2 fruit fly cellular contexts compared by ENCODE assay signal in genomic region chrX:4807826-4808225, dm6.
A peak's percentile ranks its signal among the peaks of the same experiment; 100 is the strongest.
TF ChIP-seq lines count a peak whose summit lies in the region.

No protein-coding gene starts in this region.

- no peak for TF ChIP-seq CTCF in whole organism, embryonic (GFP tag; optimal IDR thresholded peaks at IDR 0.05; lab: Kevin White, UChicago)

TF ChIP-seq in whole organism, embryonic, 481 proteins besides CTCF, POLR2A, EP300 and RAD21:
- 0 out of 2 replicates have a peak, but pooled peaks have one; percentile 21 for TF ChIP-seq CG4404 (GFP tag; IDR thresholded peaks at IDR 0.05; lab: Robert Waterston, UW)
- peak; percentile 15 for TF ChIP-seq gem (tag; optimal IDR thresholded peaks at IDR 0.05; lab: Kevin White, UChicago)
- peak; percentile 91 for TF ChIP-seq hkb (optimal IDR thresholded peaks at IDR 0.05; lab: Kevin White, UChicago)
- TF ChIP-seq hkb (GFP tag; IDR thresholded peaks at IDR 0.05; lab: Robert Waterston, UW): no peak
- TF ChIP-seq Ada2b (GFP tag; IDR thresholded peaks at IDR 0.05; lab: Robert Waterston, UW): 0 out of 2 replicates have a peak, but pooled peaks have one; percentile 11
- no peak for TF ChIP-seq CG4328 (GFP tag; optimal IDR thresholded peaks at IDR 0.05; lab: Kevin White, UChicago)

TF ChIP-seq in whole organism, prepupa, 60 proteins besides CTCF, POLR2A, EP300 and RAD21:
- TF ChIP-seq Eip93F (GFP tag; optimal IDR thresholded peaks at IDR 0.05; lab: Kevin White, UChicago): no peak
- peak; percentile 5 for TF ChIP-seq CG32006 (GFP tag; optimal IDR thresholded peaks at IDR 0.05; lab: Kevin White, UChicago)
- peak; percentile 4 for TF ChIP-seq svp (GFP tag; lab: Kevin White, UChicago)
